Fruit fly (Drosophila melanogaster) S2 (cell line): ENCODE data around the gene Sarm.

Experiments
- CG8478 ChIP-seq: fragments of >200 bp; optimal IDR thresholded peaks from 2 replicates; lab custom pipeline; 2018
- CTCF ChIP-seq, 2 experiments: fragments of >200 bp; optimal IDR thresholded peaks; 2 replicates each; lab custom pipeline; 2018

DNA sequence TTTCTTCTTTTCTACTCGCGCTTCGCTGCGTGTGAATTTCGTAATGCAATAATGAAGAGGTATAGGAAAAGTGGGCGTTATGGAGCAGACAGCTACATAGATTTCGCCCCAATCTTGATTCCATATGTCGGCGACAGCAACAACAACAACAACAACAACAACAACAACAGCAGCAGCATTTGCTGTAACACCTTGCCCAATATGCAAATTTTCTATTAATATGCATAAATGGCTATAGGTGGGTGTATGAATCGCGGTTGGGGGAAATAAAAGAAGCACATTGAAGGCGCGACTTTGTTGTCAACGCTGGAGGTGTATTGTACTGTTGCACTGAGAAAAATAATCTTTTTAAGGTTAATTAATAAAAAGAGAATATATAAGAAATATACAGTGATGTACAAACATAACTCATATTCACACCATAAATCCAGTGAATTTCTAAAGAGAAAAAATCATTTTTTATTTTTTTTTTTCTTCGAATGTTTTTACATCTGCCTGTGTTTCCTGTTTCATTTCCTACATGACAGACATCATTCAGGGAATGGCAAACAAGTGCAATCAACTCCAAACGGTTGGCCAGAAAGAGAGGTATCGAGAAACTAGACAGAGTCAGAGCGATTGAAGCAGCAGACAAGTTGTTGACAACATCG lies 22.1 kb upstream of the Sarm start:
- TF ChIP-seq CG8478 (lab: Kevin White, UChicago) (no peak), CTCF (optimal IDR thresholded peaks at IDR 0.05; lab: Kevin White, UChicago) (no peak)
